Worm (Caenorhabditis elegans) whole organism, L4/young adult: ENCODE data around the gene nprt-1.

ENCODE experiments used
- W03F9.2 ChIP-seq: fragments of 150-350 bp; optimal IDR thresholded peaks from 2 replicates; lab custom pipeline; 2014; ENCODE audit warnings: missing biosample characterization, missing genetic modification characterization
- him-1 ChIP-seq: sonication (generic microtip); optimal IDR thresholded peaks from 2 replicates; lab custom pipeline; 2016; ENCODE audit warnings: missing genotype, missing genetic modification reagents, missing genetic modification characterization, missing compliant biosample characterization

ce11 chrIV:2892787-2893485 lies 2.7 kb upstream of the nprt-1 start:
- no peak for TF ChIP-seq him-1 (tag; lab: Kevin White, UChicago)
- TF ChIP-seq W03F9.2 (tag; lab: Kevin White, UChicago), result no peak
